Fruit fly (Drosophila melanogaster): Measurements from ENCODE around the gene pths.

pths gene

DNA sequence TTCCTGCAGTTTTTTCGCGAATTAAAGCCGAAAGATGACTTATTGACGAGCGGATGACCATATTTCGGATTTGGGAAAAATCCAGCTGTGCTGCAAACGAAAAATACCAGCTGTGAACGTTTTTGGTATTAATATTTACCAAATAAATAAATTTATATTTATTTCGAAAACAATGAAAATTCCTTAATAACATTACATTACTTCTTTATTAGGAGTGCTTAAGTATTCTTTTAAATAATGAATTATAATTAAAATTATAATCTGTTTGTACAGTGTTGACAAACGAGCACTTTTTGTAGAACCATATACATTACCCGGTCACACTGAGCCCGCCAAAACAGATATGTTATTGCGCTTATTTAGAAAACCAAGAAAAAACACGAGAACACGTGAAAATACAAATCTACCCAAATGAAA is 36.6 kb downstream of the pths start, which contains the start of the genes bur and Mcm10:
TSS of gene bur (minus strand) at position 69 of the 417 bp plus-strand sequence.
TSS of gene Mcm10 (plus strand) at position 319 of the 417 bp plus-strand sequence.
- TF ChIP-seq CG14655 (GFP tag; optimal IDR thresholded peaks at IDR 0.05) (no peak), Snoo (tag; optimal IDR thresholded peaks at IDR 0.05) (no peak), Pif1A (GFP tag; optimal IDR thresholded peaks at IDR 0.05) (no peak), rn (GFP tag; IDR thresholded peaks at IDR 0.05) (no peak)

DNA sequence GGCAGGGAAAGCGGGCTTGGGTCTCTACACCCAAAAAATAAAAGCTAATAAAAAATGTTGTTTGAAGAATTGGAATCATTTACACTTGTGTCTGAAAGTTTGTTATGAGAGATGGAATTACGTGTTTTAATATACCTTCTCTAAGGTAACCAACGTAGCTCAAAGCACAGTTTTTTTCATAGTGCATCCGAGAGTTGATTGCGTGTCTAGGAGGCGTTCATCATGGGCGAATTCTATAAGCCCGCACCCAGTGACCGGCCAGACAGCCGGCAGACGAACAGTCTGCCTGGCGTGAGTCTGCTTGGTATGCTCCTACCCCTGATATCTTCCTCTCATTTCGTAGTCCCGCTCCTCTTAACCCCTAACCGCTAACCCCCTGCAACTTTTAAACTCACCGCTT is 44.7 kb downstream of the pths start:
- TF ChIP-seq EcR (GFP tag; optimal IDR thresholded peaks at IDR 0.05) (no peak), CG15710 (tag; optimal IDR thresholded peaks at IDR 0.05) (no peak), CG8159 (tag; optimal IDR thresholded peaks at IDR 0.05) (no peak), Pif1A (GFP tag; optimal IDR thresholded peaks at IDR 0.05) (no peak), Pif1B (GFP tag; optimal IDR thresholded peaks at IDR 0.05) (no peak), CG34367 (tag; optimal IDR thresholded peaks at IDR 0.05) (no peak), D1 (tag; optimal IDR thresholded peaks at IDR 0.05) (no peak), CG8301 (tag; optimal IDR thresholded peaks at IDR 0.05) (no peak), CG14655 (GFP tag; optimal IDR thresholded peaks at IDR 0.05) (no peak), Snoo (tag; optimal IDR thresholded peaks at IDR 0.05) (no peak), CG12605 (GFP tag; IDR thresholded peaks at IDR 0.05) (no peak), CG32121 (GFP tag; IDR thresholded peaks at IDR 0.05) (no peak), Ets98B (GFP tag; IDR thresholded peaks at IDR 0.05) (no peak), fd96Ca (GFP tag; IDR thresholded peaks at IDR 0.05) (no peak), CG13204 (GFP tag; optimal IDR thresholded peaks at IDR 0.05) (no peak), CG9948 (tag; optimal IDR thresholded peaks at IDR 0.05) (no peak)

dm6 chr2L:21189273-21189781 is 46.3 kb downstream of the pths start:
- TF ChIP-seq Pif1B (GFP tag; optimal IDR thresholded peaks at IDR 0.05) (no peak), CG13204 (GFP tag; optimal IDR thresholded peaks at IDR 0.05) (no peak), CG32121 (GFP tag; IDR thresholded peaks at IDR 0.05) (no peak), CG10348 (GFP tag; IDR thresholded peaks at IDR 0.05) (no peak), CG34367 (tag; optimal IDR thresholded peaks at IDR 0.05) (no peak), gl (tag; optimal IDR thresholded peaks at IDR 0.05) (no peak)
